Worm (Caenorhabditis elegans) whole organism, midembryonic: Measurements from ENCODE around the gene srx-4.

Experiments
- T22C8.4 ChIP-seq: fragments of 200-800 bp; sonication (Bioruptor generic); IDR thresholded peaks from 2 replicates; pipeline ENCODE4 v1.3.6; 2022; ENCODE audit warnings: missing genetic modification characterization, missing compliant biosample characterization
- cog-1 ChIP-seq: sonication (generic microtip); optimal IDR thresholded peaks from 2 replicates; lab custom pipeline; 2016; ENCODE audit warnings: missing genetic modification characterization, missing compliant biosample characterization
- flt-1 ChIP-seq: fragments of 200-800 bp; sonication (Bioruptor generic); IDR thresholded peaks from 2 replicates; pipeline ENCODE4 v1.3.6; 2022; ENCODE audit warnings: missing genetic modification characterization, missing compliant biosample characterization
- med-1 ChIP-seq: sonication (generic microtip); optimal IDR thresholded peaks from 2 replicates; lab custom pipeline; 2017; ENCODE audit warnings: missing genetic modification characterization, mild to moderate bottlenecking, missing compliant biosample characterization, antibody characterized with exemption, missing genetic modification reagents; ENCODE audit not compliant: insufficient read depth
- ztf-29 ChIP-seq: fragments of 200-800 bp; sonication (Bioruptor generic); IDR thresholded peaks from 2 replicates; pipeline ENCODE4 v1.3.6; 2022; ENCODE audit warnings: missing genetic modification reagents, missing genetic modification characterization, missing compliant biosample characterization

ce11 chrV:674213-674612, 18.4 kb downstream of the srx-4 start, which contains the start of gene sru-25:
- no peak for TF ChIP-seq cog-1 (tag; lab: Kevin White, UChicago)
- no peak for TF ChIP-seq med-1
- no peak for TF ChIP-seq flt-1
- no peak for TF ChIP-seq T22C8.4 (GFP tag; lab: Robert Waterston, UW)
- no peak for TF ChIP-seq ztf-29 (GFP tag; lab: Robert Waterston, UW)
